Worm (Caenorhabditis elegans) whole organism, L1 larva: ENCODE results near the gene cnc-5.

Experiments
- ceh-82 ChIP-seq, 3 experiments: fragments of 150-350 bp in 1 of 3; sonication (generic microtip) in 2 of 3; optimal IDR thresholded peaks; 2 replicates each; lab custom pipeline; 2014 to 2017; ENCODE audit warnings: missing biosample characterization in 3 of 3, missing genetic modification characterization in 3 of 3
- elt-3 ChIP-seq, 6 experiments: fragments of 150-350 bp in 1 of 6; sonication (generic microtip); optimal IDR thresholded peaks; 2 replicates each; lab custom pipeline; 2017 to 2018; ENCODE audit warnings: missing biosample characterization in 6 of 6, missing genetic modification characterization in 6 of 6, inconsistent platforms in 1 of 6
- lin-35 ChIP-seq, 2 experiments: fragments of 150-350 bp; optimal IDR thresholded peaks; 2 replicates each; lab custom pipeline; 2014; ENCODE audit warnings: missing biosample characterization in 2 of 2, missing genetic modification characterization in 2 of 2, missing genetic modification reagents in 2 of 2
- mdl-1 ChIP-seq, 2 experiments: fragments of 150-350 bp; optimal IDR thresholded peaks; 2 replicates each; lab custom pipeline; 2014 to 2017; ENCODE audit warnings: missing biosample characterization in 2 of 2, missing genetic modification characterization in 2 of 2, inconsistent platforms in 1 of 2
- nhr-11 ChIP-seq: fragments of 150-350 bp; optimal IDR thresholded peaks from 2 replicates; lab custom pipeline; 2014; ENCODE audit warnings: missing biosample characterization, missing genetic modification characterization
- nhr-28 ChIP-seq: fragments of 150-350 bp; optimal IDR thresholded peaks from 2 replicates; lab custom pipeline; 2014; ENCODE audit warnings: missing biosample characterization, missing genetic modification characterization
- pqm-1 ChIP-seq: sonication (generic microtip); optimal IDR thresholded peaks from 3 replicates; lab custom pipeline; 2017; ENCODE audit warnings: missing biosample characterization, missing genetic modification characterization
- snu-23 ChIP-seq: sonication (generic microtip); optimal IDR thresholded peaks from 2 replicates; lab custom pipeline; 2016; ENCODE audit warnings: missing genetic modification characterization, missing compliant biosample characterization

DNA sequence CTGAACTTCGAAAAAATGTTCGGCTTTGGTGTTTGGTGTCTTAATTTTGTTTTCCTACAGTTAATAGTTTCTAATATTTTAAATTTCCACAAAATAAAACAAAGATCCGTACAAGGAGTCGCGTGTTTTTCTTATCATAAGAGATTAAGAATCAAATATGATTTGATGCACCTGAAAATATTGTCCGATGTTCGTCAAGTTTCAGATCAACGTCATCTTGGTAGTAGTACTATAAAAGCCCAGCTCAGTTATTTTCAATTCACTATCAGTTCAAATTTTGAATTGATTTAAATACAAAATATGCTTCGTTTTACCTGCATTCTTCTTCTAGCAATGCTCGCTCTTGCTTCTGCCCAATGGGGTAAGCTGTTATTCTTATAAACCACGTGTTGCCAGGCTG lies at the start of gene cnc-5:
- TF ChIP-seq ceh-82 (tag; optimal IDR thresholded peaks at IDR 0.05; lab: Kevin White, UChicago): no peak
- no peak for TF ChIP-seq nhr-11 (tag; lab: Kevin White, UChicago)
- TF ChIP-seq nhr-28 (tag; lab: Kevin White, UChicago): no peak
- TF ChIP-seq lin-35 (GFP tag; optimal IDR thresholded peaks at IDR 0.05; lab: Kevin White, UChicago): no peak
- TF ChIP-seq elt-3 (tag; optimal IDR thresholded peaks at IDR 0.05; lab: Kevin White, UChicago): no peak
- no peak for TF ChIP-seq mdl-1 (tag; optimal IDR thresholded peaks at IDR 0.05; lab: Kevin White, UChicago)
- TF ChIP-seq snu-23 (GFP tag; lab: Kevin White, UChicago): no peak
- TF ChIP-seq pqm-1 (tag; lab: Kevin White, UChicago): no peak
